Worm (Caenorhabditis elegans) whole organism, midembryonic: ENCODE data around the gene F32D8.13.

ENCODE experiments used
- T22C8.4 ChIP-seq: fragments of 200-800 bp; sonication (Bioruptor generic); IDR thresholded peaks from 2 replicates; pipeline ENCODE4 v1.3.6; 2022; ENCODE audit warnings: missing genetic modification characterization, missing compliant biosample characterization
- cog-1 ChIP-seq: sonication (generic microtip); optimal IDR thresholded peaks from 2 replicates; lab custom pipeline; 2016; ENCODE audit warnings: missing genetic modification characterization, missing compliant biosample characterization
- flt-1 ChIP-seq: fragments of 200-800 bp; sonication (Bioruptor generic); IDR thresholded peaks from 2 replicates; pipeline ENCODE4 v1.3.6; 2022; ENCODE audit warnings: missing genetic modification characterization, missing compliant biosample characterization
- ztf-23 ChIP-seq: fragments of 200-800 bp; sonication (Bioruptor generic); IDR thresholded peaks from 2 replicates; pipeline ENCODE4 v1.3.6; 2022; ENCODE audit warnings: missing genetic modification reagents, missing genetic modification characterization, missing compliant biosample characterization
- ztf-29 ChIP-seq: fragments of 200-800 bp; sonication (Bioruptor generic); IDR thresholded peaks from 2 replicates; pipeline ENCODE4 v1.3.6; 2022; ENCODE audit warnings: missing genetic modification reagents, missing genetic modification characterization, missing compliant biosample characterization

ce11 chrV:10867586-10867985 is 28.8 kb downstream of the F32D8.13 start:
- TF ChIP-seq cog-1 (no peak), ztf-29 (GFP tag; lab: Robert Waterston, UW) (no peak), T22C8.4 (no peak), ztf-23 (no peak), flt-1 (GFP tag; lab: Robert Waterston, UW) (no peak)
